Worm (Caenorhabditis elegans): ENCODE results near the gene Y39E4B.10.

DNA sequence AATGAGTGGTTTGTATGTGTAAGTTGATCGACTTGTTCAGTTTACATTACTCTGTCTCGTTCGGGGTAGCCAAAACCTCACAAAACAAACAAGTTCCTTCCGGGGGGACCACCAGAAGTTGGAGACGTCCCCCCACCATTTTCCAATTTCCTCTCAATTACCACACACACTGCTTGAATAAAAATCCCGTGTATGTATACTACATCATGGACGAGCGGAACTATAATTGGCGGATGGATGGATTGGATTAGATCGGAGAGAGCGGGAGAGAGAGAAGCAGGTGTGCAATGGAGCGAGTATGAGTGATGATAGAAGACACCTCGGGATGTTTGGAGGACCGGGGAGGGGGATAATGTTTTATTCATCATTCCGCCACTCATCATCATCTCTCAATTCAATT, 21.4 kb downstream of the Y39E4B.10 start:
- TF ChIP-seq nfya-2 (GFP tag; IDR thresholded peaks at IDR 0.05), result no peak
- TF ChIP-seq unc-62 (GFP tag; optimal IDR thresholded peaks at IDR 0.05), result no peak
